Worm (Caenorhabditis elegans) whole organism, L3 larva: ENCODE measurements around the gene C50H2.13.
A peak's percentile ranks its signal among the peaks of the same experiment; 100 is the strongest.

ENCODE experiments used
- R02D3.7 ChIP-seq: fragments of 150-350 bp; optimal IDR thresholded peaks from 2 replicates; lab custom pipeline; 2014; ENCODE audit warnings: missing biosample characterization, missing genetic modification characterization
- ceh-16 ChIP-seq: sonication (generic microtip); optimal IDR thresholded peaks from 2 replicates; lab custom pipeline; 2017; ENCODE audit warnings: missing biosample characterization, missing genetic modification characterization
- egl-27 ChIP-seq: sonication (generic microtip); optimal IDR thresholded peaks from 4 replicates; lab custom pipeline; 2017; ENCODE audit warnings: missing biosample characterization, missing genetic modification reagents, missing genetic modification characterization
- elt-3 ChIP-seq, 3 experiments: fragments of 150-350 bp in 1 of 3; sonication (generic microtip) in 2 of 3; optimal IDR thresholded peaks; 2 replicates in 2 of 3; 4 replicates in 1 of 3; lab custom pipeline; 2014 to 2017; ENCODE audit warnings: missing biosample characterization in 3 of 3, missing genetic modification characterization in 3 of 3
- fkh-10 ChIP-seq: sonication (generic microtip); optimal IDR thresholded peaks from 2 replicates; lab custom pipeline; 2017; ENCODE audit warnings: missing biosample characterization, missing genetic modification reagents, missing genetic modification characterization
- fkh-2 ChIP-seq: fragments of 150-350 bp; optimal IDR thresholded peaks from 2 replicates; lab custom pipeline; 2014; ENCODE audit warnings: missing biosample characterization, missing genetic modification reagents, missing genetic modification characterization
- fos-1 ChIP-seq: fragments of 150-350 bp; optimal IDR thresholded peaks from 2 replicates; lab custom pipeline; 2014; ENCODE audit warnings: missing biosample characterization, missing genetic modification characterization
- lin-39 ChIP-seq: fragments of 150-350 bp; optimal IDR thresholded peaks from 2 replicates; lab custom pipeline; 2018; ENCODE audit warnings: missing biosample characterization, missing genetic modification reagents, missing genetic modification characterization
- lsy-12 ChIP-seq: sonication (generic microtip); optimal IDR thresholded peaks from 2 replicates; lab custom pipeline; 2016; ENCODE audit warnings: mild to moderate bottlenecking, missing genetic modification characterization, missing compliant biosample characterization
- mml-1 ChIP-seq: fragments of 150-350 bp; sonication (generic microtip); optimal IDR thresholded peaks from 3 replicates; lab custom pipeline; 2014; ENCODE audit warnings: missing biosample characterization, missing genetic modification characterization
- nfya-1 ChIP-seq: sonication (generic microtip); optimal IDR thresholded peaks from 2 replicates; lab custom pipeline; 2017; ENCODE audit warnings: missing genetic modification characterization, mild to moderate bottlenecking, missing compliant biosample characterization, antibody characterized with exemption, moderate library complexity; ENCODE audit not compliant: insufficient read depth
- nhr-11 ChIP-seq: fragments of 150-350 bp; optimal IDR thresholded peaks from 2 replicates; lab custom pipeline; 2014; ENCODE audit warnings: missing biosample characterization, missing genetic modification characterization
- nhr-25 ChIP-seq: sonication (generic microtip); optimal IDR thresholded peaks from 2 replicates; lab custom pipeline; 2017; ENCODE audit warnings: missing biosample characterization, missing genetic modification characterization
- nhr-77 ChIP-seq: fragments of 150-350 bp; optimal IDR thresholded peaks from 2 replicates; lab custom pipeline; 2014; ENCODE audit warnings: missing biosample characterization, missing genetic modification characterization
- sea-2 ChIP-seq: fragments of 150-350 bp; sonication (generic microtip); optimal IDR thresholded peaks from 4 replicates; lab custom pipeline; 2014; ENCODE audit warnings: missing biosample characterization, missing genetic modification reagents, missing genetic modification characterization
- zag-1 ChIP-seq: fragments of 150-350 bp; optimal IDR thresholded peaks from 2 replicates; lab custom pipeline; 2014; ENCODE audit warnings: missing biosample characterization, missing genetic modification characterization

Gene C50H2.13

DNA sequence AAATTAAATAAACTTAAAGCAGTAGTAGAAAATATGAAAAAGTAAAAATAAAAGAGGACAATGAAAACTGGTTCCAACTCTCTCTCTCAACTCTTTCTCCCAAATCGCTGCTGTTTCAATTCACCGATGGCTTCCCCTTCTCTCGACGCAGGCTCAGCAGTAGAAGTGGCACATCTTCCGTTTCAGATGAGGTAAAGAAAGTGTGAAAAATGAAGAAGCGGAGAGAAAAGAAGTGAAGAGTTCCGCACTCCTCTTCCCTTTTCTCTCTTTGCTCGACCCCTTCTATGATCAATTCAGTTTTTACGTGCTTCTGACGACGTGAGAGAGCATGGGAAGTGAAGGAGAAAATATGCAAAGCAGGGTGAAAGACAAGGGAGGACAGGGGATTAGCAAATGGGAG is 47.9 kb downstream of the C50H2.13 start:
- TF ChIP-seq lin-39, result peak; percentile 1
- peak; percentile 72 for TF ChIP-seq fkh-10
- no peak for TF ChIP-seq sea-2
- TF ChIP-seq nfya-1, result peak; percentile 46
- no peak for TF ChIP-seq egl-27
- no peak for TF ChIP-seq zag-1 (tag; lab: Kevin White, UChicago)
- TF ChIP-seq fos-1 (tag; lab: Kevin White, UChicago), result no peak

DNA sequence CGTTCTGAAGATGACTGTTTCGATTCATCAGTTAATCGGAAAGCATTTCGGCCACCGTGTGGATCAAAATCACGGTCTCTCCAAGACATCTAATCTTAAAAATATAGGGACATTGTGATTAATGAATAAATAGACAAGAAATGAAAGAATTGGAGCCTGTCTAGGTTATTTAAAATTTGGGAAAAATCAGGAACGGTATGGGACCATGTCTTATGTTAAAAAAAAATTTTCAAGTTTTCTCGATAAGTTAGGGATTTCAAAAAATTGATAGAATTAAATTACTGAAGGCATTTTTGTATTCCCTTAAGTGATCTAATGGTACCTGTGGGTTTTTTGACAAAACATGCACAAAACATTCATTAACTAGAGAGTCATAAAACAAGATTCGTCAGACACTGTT is 49.8 kb downstream of the C50H2.13 start, which contains the start of gene unc-41:
unc-41 (minus strand) TSS at position 101 of the 400 bp plus-strand sequence.
- no peak for TF ChIP-seq nhr-77 (tag; lab: Kevin White, UChicago)
- TF ChIP-seq mml-1 (tag; lab: Kevin White, UChicago), result no peak
- no peak for TF ChIP-seq sea-2
- no peak for TF ChIP-seq lsy-12 (tag; lab: Kevin White, UChicago)
- TF ChIP-seq fkh-2, result no peak
- TF ChIP-seq nhr-25 (tag; lab: Kevin White, UChicago), result no peak
- TF ChIP-seq ceh-16 (tag; lab: Kevin White, UChicago), result no peak
- TF ChIP-seq nhr-11, result no peak
- no peak for TF ChIP-seq R02D3.7

DNA sequence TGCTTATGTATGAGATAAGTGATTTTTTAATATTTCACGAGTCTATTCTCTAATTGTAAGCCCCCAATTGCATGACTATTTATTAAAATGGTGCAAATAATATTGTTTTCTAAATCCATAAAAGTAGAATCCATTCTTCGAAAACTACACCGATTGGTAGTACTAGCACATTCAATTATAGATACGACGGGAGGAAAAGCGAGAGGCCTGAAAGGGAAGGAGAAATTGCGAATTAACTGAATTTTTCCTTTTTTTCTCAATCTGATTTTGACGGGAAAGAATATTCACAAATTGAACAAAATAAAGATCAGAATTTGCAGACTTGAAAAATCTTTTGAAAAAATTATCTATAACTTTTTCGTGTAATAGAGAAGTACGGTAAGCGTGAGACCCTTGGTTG is 50.9 kb downstream of the C50H2.13 start:
- peak; percentile 62 for TF ChIP-seq fkh-10
- TF ChIP-seq elt-3 (tag; optimal IDR thresholded peaks at IDR 0.05; lab: Kevin White, UChicago), result no peak
